Fruit fly (Drosophila melanogaster) whole organism, adult: ENCODE measurements around the gene CG1105.

ENCODE experiments used
- CG11617 ChIP-seq: fragments of 200-800 bp; sonication (Bioruptor generic); optimal IDR thresholded peaks from 2 replicates; lab custom pipeline; 2017; ENCODE audit warnings: mild to moderate bottlenecking, missing biosample characterization, missing genetic modification reagents, missing genetic modification characterization
- CG12768 ChIP-seq: fragments of 200-800 bp; sonication (Bioruptor generic); optimal IDR thresholded peaks from 2 replicates; lab custom pipeline; 2017; ENCODE audit warnings: missing biosample characterization, missing genetic modification characterization, mild to moderate bottlenecking, moderate library complexity, missing genetic modification reagents
- CG1620 ChIP-seq: fragments of 200-800 bp; sonication (Bioruptor generic); optimal IDR thresholded peaks from 2 replicates; lab custom pipeline; 2016; ENCODE audit warnings: missing biosample characterization, missing genetic modification characterization
- CG33017 ChIP-seq: fragments of 200-800 bp; sonication (Bioruptor generic); optimal IDR thresholded peaks from 2 replicates; lab custom pipeline; 2018; ENCODE audit warnings: missing biosample characterization, mild to moderate bottlenecking, missing genetic modification characterization, moderate library complexity
- CG5204 ChIP-seq: fragments of 200-800 bp; sonication (Bioruptor generic); optimal IDR thresholded peaks from 2 replicates; lab custom pipeline; 2016; ENCODE audit warnings: missing biosample characterization, missing genetic modification characterization
- CG7101 ChIP-seq: fragments of 200-800 bp; sonication (Bioruptor generic); optimal IDR thresholded peaks from 2 replicates; lab custom pipeline; 2018; ENCODE audit warnings: missing biosample characterization, mild to moderate bottlenecking, missing genetic modification characterization, moderate library complexity
- Clk ChIP-seq: fragments of 200-800 bp; sonication (Bioruptor generic); optimal IDR thresholded peaks from 2 replicates; lab custom pipeline; 2017; ENCODE audit warnings: missing biosample characterization, missing genetic modification characterization
- Crg-1 ChIP-seq: fragments of 200-800 bp; sonication (Bioruptor generic); optimal IDR thresholded peaks from 2 replicates; lab custom pipeline; 2016; ENCODE audit warnings: missing biosample characterization, missing genetic modification characterization
- Hr96 ChIP-seq: fragments of 200-800 bp; sonication (Bioruptor generic); optimal IDR thresholded peaks from 2 replicates; lab custom pipeline; 2016; ENCODE audit warnings: missing biosample characterization, missing genetic modification characterization
- cic ChIP-seq: fragments of 200-800 bp; sonication (Bioruptor generic); optimal IDR thresholded peaks from 2 replicates; lab custom pipeline; 2017; ENCODE audit warnings: missing biosample characterization, mild to moderate bottlenecking, missing genetic modification characterization, moderate library complexity
- kay ChIP-seq: fragments of 200-800 bp; sonication (Bioruptor generic); peaks from one replicate; lab custom pipeline; 2016; ENCODE audit warnings: missing biosample characterization, missing genetic modification characterization, borderline replicate concordance
- ovo ChIP-seq: fragments of 200-800 bp; sonication (Bioruptor generic); optimal IDR thresholded peaks from 2 replicates; lab custom pipeline; 2016; ENCODE audit warnings: missing biosample characterization, missing genetic modification characterization
- pad ChIP-seq: fragments of 200-800 bp; sonication (Bioruptor generic); optimal IDR thresholded peaks from 3 replicates; lab custom pipeline; 2017; ENCODE audit warnings: missing biosample characterization, missing genetic modification characterization, mild to moderate bottlenecking, moderate library complexity, missing genetic modification reagents
- tj ChIP-seq: fragments of 200-800 bp; sonication (Bioruptor generic); optimal IDR thresholded peaks from 3 replicates; lab custom pipeline; 2017; ENCODE audit warnings: missing biosample characterization, mild to moderate bottlenecking, missing genetic modification characterization, moderate library complexity

DNA sequence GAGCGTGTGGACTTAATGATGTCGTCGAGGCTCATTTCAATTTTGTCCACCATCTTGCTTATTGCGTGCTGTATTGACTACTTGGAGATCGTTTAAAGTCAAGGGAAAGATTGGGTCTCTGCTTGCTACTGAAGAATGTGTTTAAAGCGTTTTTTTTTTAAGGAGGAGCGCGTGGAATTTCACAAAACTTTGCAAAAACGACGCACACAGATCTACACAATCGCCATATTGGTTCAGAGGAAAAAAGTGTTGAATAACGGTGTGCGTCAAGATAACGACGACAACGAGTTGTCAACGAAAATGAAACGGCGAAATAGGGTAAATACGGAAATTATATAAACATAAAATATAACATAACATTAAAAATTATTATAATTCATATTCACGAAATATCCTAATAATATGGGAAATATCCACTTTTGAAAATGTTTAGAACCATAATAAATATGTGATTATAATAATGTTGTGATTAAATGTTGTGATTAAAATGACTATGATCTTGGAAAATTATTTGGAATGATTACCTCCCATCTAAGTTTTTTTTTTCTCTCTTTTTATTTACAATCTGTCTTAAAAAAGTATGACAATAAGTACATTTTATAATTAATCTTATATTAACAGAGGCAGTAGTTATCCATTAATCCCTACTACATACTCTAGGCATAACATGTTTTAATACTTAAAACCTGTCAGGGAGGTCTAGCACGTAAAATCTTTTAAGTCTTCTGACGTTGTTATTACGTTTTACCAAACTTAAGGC is 13.4 kb upstream of the CG1105 start, which contains the start of gene Ref1:
- TF ChIP-seq CG1620 (GFP tag; lab: Kevin White, UChicago): no peak
- peak; percentile 4 for TF ChIP-seq CG7101 (tag; lab: Kevin White, UChicago)
- no peak for TF ChIP-seq Crg-1
- no peak for TF ChIP-seq ovo (GFP tag; lab: Kevin White, UChicago)
- TF ChIP-seq CG5204 (GFP tag; lab: Kevin White, UChicago): no peak
- TF ChIP-seq Clk (GFP tag; lab: Kevin White, UChicago): no peak
- TF ChIP-seq CG11617 (GFP tag; lab: Kevin White, UChicago): no peak
- no peak for TF ChIP-seq Hr96 (GFP tag; lab: Kevin White, UChicago)
- TF ChIP-seq kay (GFP tag; lab: Kevin White, UChicago): no peak
- no peak for TF ChIP-seq tj (GFP tag; lab: Kevin White, UChicago)
- TF ChIP-seq pad (GFP tag; lab: Kevin White, UChicago): no peak
- no peak for TF ChIP-seq CG12768 (GFP tag; lab: Kevin White, UChicago)
- no peak for TF ChIP-seq cic (GFP tag; lab: Kevin White, UChicago)
- no peak for TF ChIP-seq CG33017 (tag; lab: Kevin White, UChicago)
